Worm (Caenorhabditis elegans) whole organism, L1 larva: ENCODE results near the gene C27A2.7.

Experiments used
- C04F5.9 ChIP-seq: sonication (generic microtip); optimal IDR thresholded peaks from 2 replicates; lab custom pipeline; 2016; ENCODE audit warnings: missing genetic modification characterization, missing compliant biosample characterization
- ama-1 ChIP-seq: fragments of 150-350 bp; optimal IDR thresholded peaks from 2 replicates; lab custom pipeline; 2014
- ceh-63 ChIP-seq: fragments of 200-800 bp; sonication (Bioruptor generic); optimal IDR thresholded peaks from 2 replicates; lab custom pipeline; 2018; ENCODE audit warnings: mild to moderate bottlenecking, missing genetic modification characterization, missing compliant biosample characterization
- efl-3 ChIP-seq: fragments of 200-800 bp; sonication (Bioruptor generic); optimal IDR thresholded peaks from 2 replicates; lab custom pipeline; 2018; ENCODE audit warnings: mild to moderate bottlenecking, missing genetic modification characterization, missing compliant biosample characterization
- fos-1 ChIP-seq: fragments of 150-350 bp; optimal IDR thresholded peaks from 2 replicates; lab custom pipeline; 2014; ENCODE audit warnings: missing biosample characterization, missing genetic modification characterization
- grh-1 ChIP-seq: fragments of 200-800 bp; sonication (Bioruptor generic); IDR thresholded peaks from 2 replicates; pipeline ENCODE4 v1.3.6; 2022; ENCODE audit warnings: missing genetic modification reagents, missing genetic modification characterization, missing compliant biosample characterization
- lin-13 ChIP-seq: fragments of 150-350 bp; optimal IDR thresholded peaks from 2 replicates; lab custom pipeline; 2014; ENCODE audit warnings: missing biosample characterization, missing genetic modification reagents, missing genetic modification characterization
- nhr-19 ChIP-seq: fragments of 200-800 bp; sonication (Bioruptor generic); conservative IDR thresholded peaks from 2 replicates; pipeline ENCODE4 v1.3.6; 2022; ENCODE audit warnings: missing genetic modification characterization, missing compliant biosample characterization
- nhr-237 ChIP-seq: fragments of 150-350 bp; optimal IDR thresholded peaks from 2 replicates; lab custom pipeline; 2014; ENCODE audit warnings: missing biosample characterization, missing genetic modification characterization
- nhr-28 ChIP-seq: fragments of 150-350 bp; optimal IDR thresholded peaks from 2 replicates; lab custom pipeline; 2014; ENCODE audit warnings: missing biosample characterization, missing genetic modification characterization
- nhr-76 ChIP-seq: sonication (generic microtip); optimal IDR thresholded peaks from 2 replicates; lab custom pipeline; 2017; ENCODE audit warnings: missing biosample characterization, missing genetic modification characterization
- nhr-77 ChIP-seq: fragments of 150-350 bp; optimal IDR thresholded peaks from 2 replicates; lab custom pipeline; 2014; ENCODE audit warnings: missing biosample characterization, missing genetic modification characterization
- skn-1 ChIP-seq: fragments of 150-350 bp; optimal IDR thresholded peaks from 2 replicates; lab custom pipeline; 2014; ENCODE audit warnings: missing biosample characterization, missing genetic modification characterization
- xbp-1 ChIP-seq: sonication (generic microtip); optimal IDR thresholded peaks from 2 replicates; lab custom pipeline; 2016; ENCODE audit warnings: missing genetic modification characterization, missing compliant biosample characterization

DNA sequence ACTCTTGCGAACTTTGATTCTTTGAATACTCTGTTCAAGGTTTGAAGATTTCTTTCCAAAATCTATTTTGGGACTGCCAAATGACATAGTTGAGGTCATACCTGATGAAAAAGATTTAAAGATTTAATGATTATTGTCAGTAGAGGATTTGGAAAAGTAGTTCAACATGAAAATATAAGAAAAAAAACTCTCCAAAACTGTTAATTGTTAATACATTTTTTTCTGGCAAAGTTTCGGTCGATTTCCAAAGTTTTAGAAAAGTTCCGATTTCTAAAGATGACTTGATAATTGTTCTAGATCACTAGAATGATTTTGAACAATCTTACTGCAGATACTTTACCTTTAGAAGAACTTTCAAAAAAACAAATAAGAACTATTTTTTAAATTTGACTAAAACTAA lies at the start of gene C27A2.7:
- TF ChIP-seq nhr-76: no peak
- no peak for TF ChIP-seq efl-3 (GFP tag; lab: Kevin White, UChicago)
- TF ChIP-seq nhr-19 (GFP tag; lab: Robert Waterston, UW): no peak
- TF ChIP-seq nhr-237 (tag; lab: Kevin White, UChicago): no peak
- no peak for TF ChIP-seq nhr-28 (tag; lab: Kevin White, UChicago)
- no peak for TF ChIP-seq ceh-63
- TF ChIP-seq xbp-1 (tag; lab: Kevin White, UChicago): no peak
- TF ChIP-seq C04F5.9 (tag; lab: Kevin White, UChicago): no peak
- no peak for TF ChIP-seq ama-1
- TF ChIP-seq fos-1 (tag; lab: Kevin White, UChicago): no peak
- TF ChIP-seq grh-1 (GFP tag; lab: Robert Waterston, UW): no peak
- TF ChIP-seq skn-1 (tag; lab: Kevin White, UChicago): no peak
- no peak for TF ChIP-seq lin-13 (GFP tag; lab: Kevin White, UChicago)
- no peak for TF ChIP-seq nhr-77 (tag; lab: Kevin White, UChicago)
